Fruit fly (Drosophila melanogaster) S2 (cell line): ENCODE measurements around the gene CG42502.

Experiments used
- CG8478 ChIP-seq: fragments of >200 bp; optimal IDR thresholded peaks from 2 replicates; lab custom pipeline; 2018
- CTCF ChIP-seq, 2 experiments: fragments of >200 bp; optimal IDR thresholded peaks; 2 replicates each; lab custom pipeline; 2018

dm6 chr2L:18846843-18847242 is 35.8 kb upstream of the CG42502 start:
- TF ChIP-seq CTCF (optimal IDR thresholded peaks at IDR 0.05; lab: Kevin White, UChicago) (no peak), CG8478 (lab: Kevin White, UChicago) (no peak)
